Worm (Caenorhabditis elegans) whole organism, young adult: ENCODE data around the gene clec-144.

ENCODE experiments used
- F22D6.2 ChIP-seq: sonication (generic microtip); optimal IDR thresholded peaks from 2 replicates; lab custom pipeline; 2016; ENCODE audit warnings: mild to moderate bottlenecking, missing genetic modification characterization, missing compliant biosample characterization
- F23B12.7 ChIP-seq: sonication (generic microtip); optimal IDR thresholded peaks from 2 replicates; lab custom pipeline; 2017; ENCODE audit warnings: missing genetic modification characterization, mild to moderate bottlenecking, missing compliant biosample characterization, antibody characterized with exemption, moderate library complexity; ENCODE audit not compliant: insufficient read depth
- F37B4.10 ChIP-seq: fragments of 200-800 bp; sonication (Bioruptor generic); IDR thresholded peaks from 2 replicates; pipeline ENCODE4 v1.3.6; 2022; ENCODE audit warnings: missing genetic modification characterization, missing compliant biosample characterization
- F49E8.2 ChIP-seq: sonication (generic microtip); optimal IDR thresholded peaks from 3 replicates; lab custom pipeline; 2017; ENCODE audit warnings: missing genetic modification characterization, mild to moderate bottlenecking, missing compliant biosample characterization, antibody characterized with exemption, moderate library complexity; ENCODE audit not compliant: insufficient read depth
- T26A5.8 ChIP-seq: sonication (generic microtip); optimal IDR thresholded peaks from 2 replicates; lab custom pipeline; 2016; ENCODE audit warnings: missing genetic modification characterization, missing compliant biosample characterization
- Y53G8AR.9 ChIP-seq: fragments of 200-800 bp; sonication (Bioruptor generic); conservative IDR thresholded peaks from 2 replicates; pipeline ENCODE4 v1.3.6; 2022; ENCODE audit warnings: missing genetic modification reagents, missing genetic modification characterization, missing compliant biosample characterization
- ZK185.1 ChIP-seq: sonication (generic microtip); optimal IDR thresholded peaks from 2 replicates; lab custom pipeline; 2016; ENCODE audit warnings: mild to moderate bottlenecking, missing genetic modification characterization, missing compliant biosample characterization; ENCODE audit not compliant: poor library complexity, severe bottlenecking
- bed-1 ChIP-seq: fragments of 200-800 bp; sonication (Bioruptor generic); IDR thresholded peaks from 2 replicates; pipeline ENCODE4 v1.3.6; 2022; ENCODE audit warnings: missing genetic modification reagents, missing genetic modification characterization, missing compliant biosample characterization
- die-1 ChIP-seq: sonication (generic microtip); optimal IDR thresholded peaks from 2 replicates; lab custom pipeline; 2016; ENCODE audit warnings: missing genotype, mild to moderate bottlenecking, missing genetic modification characterization, missing compliant biosample characterization
- dox-1 ChIP-seq: fragments of 200-800 bp; sonication (Bioruptor generic); IDR thresholded peaks from 2 replicates; pipeline ENCODE4 v1.3.6; 2022; ENCODE audit warnings: missing genetic modification reagents, missing genetic modification characterization, missing compliant biosample characterization
- dpff-1 ChIP-seq: sonication (generic microtip); optimal IDR thresholded peaks from 2 replicates; lab custom pipeline; 2017; ENCODE audit warnings: mild to moderate bottlenecking, missing genetic modification characterization, missing compliant biosample characterization
- egl-18 ChIP-seq: fragments of 200-800 bp; sonication (Bioruptor generic); IDR thresholded peaks from 2 replicates; pipeline ENCODE4 v1.3.6; 2022; ENCODE audit warnings: missing genetic modification reagents, missing genetic modification characterization, missing compliant biosample characterization
- egl-44 ChIP-seq: fragments of 200-800 bp; sonication (Bioruptor generic); IDR thresholded peaks from 2 replicates; pipeline ENCODE4 v1.3.6; 2022; ENCODE audit warnings: missing genetic modification reagents, missing genetic modification characterization, missing compliant biosample characterization
- fkh-3 ChIP-seq: sonication (generic microtip); optimal IDR thresholded peaks from 2 replicates; lab custom pipeline; 2016; ENCODE audit warnings: mild to moderate bottlenecking, missing genetic modification characterization, missing compliant biosample characterization
- hlh-12 ChIP-seq: sonication (generic microtip); optimal IDR thresholded peaks from 2 replicates; lab custom pipeline; 2016; ENCODE audit warnings: missing genetic modification characterization, missing compliant biosample characterization
- hlh-26 ChIP-seq: fragments of 200-800 bp; sonication (Bioruptor generic); conservative IDR thresholded peaks from 2 replicates; pipeline ENCODE4 v1.3.6; 2022; ENCODE audit warnings: missing genetic modification reagents, missing genetic modification characterization, missing compliant biosample characterization
- lin-35 ChIP-seq, 3 experiments: fragments of 150-350 bp in 2 of 3; sonication (generic microtip) in 1 of 3; optimal IDR thresholded peaks; 2 replicates each; lab custom pipeline; 2014 to 2018; ENCODE audit warnings: missing biosample characterization in 3 of 3, missing genetic modification characterization in 3 of 3, missing genetic modification reagents in 3 of 3
- lin-54 ChIP-seq: fragments of 200-800 bp; sonication (Bioruptor generic); optimal IDR thresholded peaks from 2 replicates; lab custom pipeline; 2018; ENCODE audit warnings: mild to moderate bottlenecking, missing genetic modification characterization, missing compliant biosample characterization
- lir-1 ChIP-seq: fragments of 200-800 bp; sonication (Bioruptor generic); conservative IDR thresholded peaks from 2 replicates; pipeline ENCODE4 v1.3.6; 2022; ENCODE audit warnings: missing genetic modification reagents, missing genetic modification characterization, missing compliant biosample characterization
- mcd-1 ChIP-seq: fragments of 200-800 bp; sonication (Bioruptor generic); IDR thresholded peaks from 2 replicates; pipeline ENCODE4 v1.3.6; 2022; ENCODE audit warnings: missing genetic modification reagents, missing genetic modification characterization, missing compliant biosample characterization
- nfya-1 ChIP-seq: sonication (generic microtip); optimal IDR thresholded peaks from 2 replicates; lab custom pipeline; 2017; ENCODE audit warnings: antibody characterized with exemption, missing compliant biosample characterization, missing genetic modification characterization, borderline replicate concordance; ENCODE audit not compliant: insufficient read depth
- nhr-120 ChIP-seq: fragments of 200-800 bp; sonication (Bioruptor generic); IDR thresholded peaks from 2 replicates; pipeline ENCODE4 v1.3.6; 2022; ENCODE audit warnings: missing genetic modification characterization, missing compliant biosample characterization
- rpc-1 ChIP-seq, 2 experiments: fragments of 150-350 bp in 1 of 2; sonication (generic microtip) in 1 of 2; optimal IDR thresholded peaks; 2 replicates each; lab custom pipeline; 2014 to 2018; ENCODE audit warnings: missing biosample characterization in 1 of 2, missing genetic modification characterization in 1 of 2, missing genetic modification reagents in 1 of 2, missing genotype in 1 of 2
- snpc-1.1 ChIP-seq: sonication (generic microtip); optimal IDR thresholded peaks from 2 replicates; lab custom pipeline; 2017; ENCODE audit warnings: missing genetic modification characterization, mild to moderate bottlenecking, missing compliant biosample characterization, antibody characterized with exemption, moderate library complexity, missing genotype, missing genetic modification reagents; ENCODE audit not compliant: insufficient read depth
- snpc-3.4 ChIP-seq: sonication (generic microtip); optimal IDR thresholded peaks from 2 replicates; lab custom pipeline; 2017; ENCODE audit warnings: missing genetic modification characterization, mild to moderate bottlenecking, missing compliant biosample characterization, antibody characterized with exemption, moderate library complexity, missing genotype, missing genetic modification reagents
- snpc-4 ChIP-seq, 5 experiments: fragments of 150-350 bp in 1 of 5; sonication (generic microtip) in 4 of 5; optimal IDR thresholded peaks; 2 replicates each; lab custom pipeline; 2014 to 2018; ENCODE audit warnings: missing genetic modification characterization in 5 of 5, missing biosample characterization in 3 of 5, antibody characterized with exemption in 2 of 5, mild to moderate bottlenecking in 2 of 5, missing compliant biosample characterization in 2 of 5, missing genotype in 2 of 5, moderate library complexity in 2 of 5, missing genetic modification reagents in 1 of 5
- xnd-1 ChIP-seq: sonication (generic microtip); optimal IDR thresholded peaks from 2 replicates; lab custom pipeline; 2016; ENCODE audit warnings: missing genotype, missing genetic modification reagents, missing genetic modification characterization, missing compliant biosample characterization
- zfh-2 ChIP-seq: fragments of 200-800 bp; sonication (Bioruptor generic); conservative IDR thresholded peaks from 2 replicates; pipeline ENCODE4 v1.3.6; 2022; ENCODE audit warnings: missing genetic modification reagents, missing genetic modification characterization, missing compliant biosample characterization
- ztf-6 ChIP-seq: fragments of 200-800 bp; sonication (Bioruptor generic); IDR thresholded peaks from 2 replicates; pipeline ENCODE4 v1.3.6; 2022; ENCODE audit warnings: missing genetic modification reagents, missing genetic modification characterization, missing compliant biosample characterization

The clec-144 gene

ce11 chrII:11844984-11845383, 12.6 kb upstream of the clec-144 start:
- TF ChIP-seq F23B12.7 (tag; lab: Kevin White, UChicago): no peak
- no peak for TF ChIP-seq F49E8.2 (tag; lab: Kevin White, UChicago)
- peak; percentile 76 for TF ChIP-seq zfh-2 (GFP tag; lab: Robert Waterston, UW)
- TF ChIP-seq die-1 (tag; lab: Kevin White, UChicago): no peak
- no peak for TF ChIP-seq nfya-1 (tag; lab: Kevin White, UChicago)
- no peak for TF ChIP-seq lin-54 (GFP tag; lab: Kevin White, UChicago)
- no peak for TF ChIP-seq egl-44 (GFP tag; lab: Robert Waterston, UW)

DNA sequence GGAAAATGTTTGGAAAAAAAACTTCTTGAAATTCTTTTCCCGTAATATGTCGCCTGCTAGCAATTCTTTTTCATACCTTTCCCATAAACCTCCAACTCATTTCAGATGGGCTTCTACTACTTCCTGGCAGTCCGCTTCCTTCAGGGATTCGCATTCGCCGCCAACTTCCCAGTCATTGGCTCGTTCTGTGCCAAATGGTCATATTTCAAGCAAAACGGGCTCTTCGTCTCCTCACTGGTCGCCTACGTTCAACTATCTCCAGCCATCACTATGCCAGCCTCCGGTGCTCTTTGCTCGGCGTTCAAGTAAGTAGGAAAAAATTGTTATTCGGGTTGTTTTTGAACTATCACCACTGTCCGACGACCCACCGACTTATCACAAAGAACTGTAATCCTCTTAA, 11.7 kb upstream of the clec-144 start:
- 0 out of 2 replicates have a peak, but pooled peaks have one; percentile 20 for TF ChIP-seq Y53G8AR.9 (GFP tag; lab: Robert Waterston, UW)
- TF ChIP-seq hlh-26 (GFP tag; lab: Robert Waterston, UW): no peak

ce11 chrII:11843441-11843840, 11.1 kb upstream of the clec-144 start:
- TF ChIP-seq Y53G8AR.9 (GFP tag; lab: Robert Waterston, UW): 0 out of 2 replicates have a peak, but pooled peaks have one; percentile 26
- TF ChIP-seq ztf-6: no peak
- TF ChIP-seq nhr-120 (GFP tag; lab: Robert Waterston, UW): no peak
- no peak for TF ChIP-seq hlh-12 (tag; lab: Kevin White, UChicago)

DNA sequence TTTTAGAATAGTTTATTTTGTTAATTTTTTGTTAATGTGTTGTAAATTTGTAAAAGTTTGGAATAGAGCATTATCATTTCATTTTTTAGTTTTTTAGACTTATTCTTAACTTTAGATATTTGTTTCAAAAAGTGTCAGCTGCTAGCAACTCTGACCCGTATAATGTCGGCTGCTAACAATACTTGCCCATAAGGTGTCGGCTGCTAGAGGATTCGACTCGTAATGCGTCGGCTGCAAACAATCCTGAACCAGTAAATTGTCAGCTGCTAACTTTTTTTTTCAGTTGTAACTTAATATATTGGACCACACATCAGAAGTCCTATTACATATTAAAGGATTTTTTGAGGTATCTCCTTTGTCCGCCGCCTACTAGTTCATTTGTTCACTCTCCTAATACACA, 10.4 kb upstream of the clec-144 start:
- TF ChIP-seq egl-18 (GFP tag; lab: Robert Waterston, UW): no peak
- no peak for TF ChIP-seq ZK185.1 (tag; lab: Kevin White, UChicago)
- no peak for TF ChIP-seq lin-35 (GFP tag; optimal IDR thresholded peaks at IDR 0.05; lab: Kevin White, UChicago)
- TF ChIP-seq dox-1 (GFP tag; lab: Robert Waterston, UW): no peak
- no peak for TF ChIP-seq xnd-1 (tag; lab: Kevin White, UChicago)
- no peak for TF ChIP-seq snpc-3.4 (tag; lab: Kevin White, UChicago)
- no peak for TF ChIP-seq fkh-3 (tag; lab: Kevin White, UChicago)
- peak; percentile 27 for TF ChIP-seq snpc-4 (GFP tag; optimal IDR thresholded peaks at IDR 0.05; lab: Kevin White, UChicago)
- TF ChIP-seq snpc-4 (tag; optimal IDR thresholded peaks at IDR 0.05; lab: Kevin White, UChicago): peak in 3 of 4 experiments; percentile 37 to 78 (median 67)
- TF ChIP-seq bed-1: no peak
- peak; percentile 34 for TF ChIP-seq snpc-1.1 (tag; lab: Kevin White, UChicago)
- TF ChIP-seq dpff-1: no peak
- TF ChIP-seq Y53G8AR.9 (GFP tag; lab: Robert Waterston, UW): no peak
- no peak for TF ChIP-seq F37B4.10 (GFP tag; lab: Robert Waterston, UW)
- no peak for TF ChIP-seq mcd-1 (GFP tag; lab: Robert Waterston, UW)

- no peak for TF ChIP-seq T26A5.8
- no peak for TF ChIP-seq rpc-1 (optimal IDR thresholded peaks at IDR 0.05; lab: Kevin White, UChicago)
- no peak for TF ChIP-seq rpc-1 (tag; optimal IDR thresholded peaks at IDR 0.05; lab: Kevin White, UChicago)
- TF ChIP-seq F22D6.2 (tag; lab: Kevin White, UChicago): no peak
- no peak for TF ChIP-seq lir-1 (GFP tag; lab: Robert Waterston, UW)
These were observed 9.9 kb upstream of the clec-144 start, which contains the start of gene T27D12.1 for ce11 chrII:11842317-11842716. Gene T27D12.1, plus strand, starts transcription at chrII:11842617.
